Fruit fly (Drosophila melanogaster) whole organism, embryonic: ENCODE data around the gene Npc2a.

Experiments used
- Atf3 ChIP-seq: fragments of 200-800 bp; sonication (Bioruptor generic); optimal IDR thresholded peaks from 3 replicates; lab custom pipeline; 2016; ENCODE audit warnings: missing biosample characterization, missing genetic modification characterization
- Blimp-1 ChIP-seq: fragments of 200-800 bp; sonication (Bioruptor generic); optimal IDR thresholded peaks from 3 replicates; lab custom pipeline; 2018; ENCODE audit warnings: missing biosample characterization, missing genetic modification characterization, mild to moderate bottlenecking, moderate library complexity, missing genetic modification reagents
- CG17829 ChIP-seq: fragments of 200-800 bp; optimal IDR thresholded peaks from 2 replicates; lab custom pipeline; 2019; ENCODE audit warnings: missing biosample characterization, mild to moderate bottlenecking, missing genetic modification characterization, moderate library complexity
- Dek ChIP-seq: fragments of 200-800 bp; sonication (Bioruptor generic); optimal IDR thresholded peaks from 3 replicates; lab custom pipeline; 2019; ENCODE audit warnings: missing biosample characterization, mild to moderate bottlenecking, missing genetic modification characterization, moderate library complexity
- Dip2 ChIP-seq: fragments of 200-800 bp; sonication (Bioruptor generic); IDR thresholded peaks from 2 replicates; pipeline ENCODE4 v1.3.6; 2022; ENCODE audit warnings: missing biosample characterization, missing genetic modification characterization
- Sin3A ChIP-seq: fragments of >200 bp; optimal IDR thresholded peaks from 2 replicates; lab custom pipeline; 2018
- Usf ChIP-seq: fragments of 200-800 bp; sonication (Bioruptor generic); optimal IDR thresholded peaks from 2 replicates; lab custom pipeline; 2017; ENCODE audit warnings: missing genotype, missing biosample characterization, missing genetic modification characterization
- ara ChIP-seq: fragments of 200-800 bp; sonication (Bioruptor generic); IDR thresholded peaks from 2 replicates; pipeline ENCODE4 v1.3.6; 2022; ENCODE audit warnings: missing biosample characterization, missing genetic modification characterization
- hth ChIP-seq: fragments of >200 bp; optimal IDR thresholded peaks from 2 replicates; lab custom pipeline; 2017; ENCODE audit warnings: inconsistent platforms
- sug ChIP-seq: fragments of 200-800 bp; optimal IDR thresholded peaks from 2 replicates; lab custom pipeline; 2019; ENCODE audit warnings: missing biosample characterization, mild to moderate bottlenecking, missing genetic modification characterization, moderate library complexity

DNA sequence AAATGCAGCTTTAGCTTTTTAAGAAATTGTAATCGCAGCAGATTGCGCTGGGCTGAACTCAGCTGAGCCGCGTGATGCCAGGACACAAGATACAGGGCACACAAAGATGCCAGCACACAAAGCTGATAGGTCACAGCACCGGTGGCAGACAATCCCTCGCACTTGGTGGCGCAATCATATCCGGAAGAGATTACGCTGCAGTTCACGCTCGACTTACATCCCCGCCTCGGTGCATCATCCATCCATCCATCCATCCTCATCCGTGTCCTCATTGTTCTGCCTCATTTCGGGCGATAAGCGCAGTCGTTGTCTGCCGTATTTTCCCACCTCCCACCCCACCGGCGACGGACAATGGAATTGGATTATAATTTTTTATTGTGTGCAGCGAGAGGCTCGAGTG is 40.1 kb upstream of the Npc2a start:
- TF ChIP-seq Atf3 (GFP tag; lab: Kevin White, UChicago) (no peak), Usf (GFP tag; lab: Kevin White, UChicago) (no peak), ara (GFP tag; lab: Robert Waterston, UW) (no peak), Dek (tag; lab: Kevin White, UChicago) (no peak), Blimp-1 (GFP tag; lab: Kevin White, UChicago) (no peak), Dip2 (GFP tag; lab: Robert Waterston, UW) (no peak), CG17829 (tag; lab: Kevin White, UChicago) (no peak), Sin3A (lab: Kevin White, UChicago) (no peak), hth (lab: Kevin White, UChicago) (no peak), sug (tag; lab: Kevin White, UChicago) (no peak)
